Worm (Caenorhabditis elegans) whole organism, L4 larva: ENCODE data around the gene Y46G5A.15.
A peak's percentile ranks its signal among the peaks of the same experiment; 100 is the strongest.
"Not testable (repeated sequence)": the region's sequence is repeated elsewhere in the genome, so short reads cannot be mapped to it uniquely, and the experiment has no call there.

Source experiments
- T26A8.4 ChIP-seq: fragments of 200-800 bp; sonication (Bioruptor generic); IDR thresholded peaks from 2 replicates; pipeline ENCODE4 v1.3.6; 2022; ENCODE audit warnings: missing genetic modification characterization, missing compliant biosample characterization
- Y105C5A.15 ChIP-seq: fragments of 200-800 bp; sonication (Bioruptor generic); IDR thresholded peaks from 2 replicates; pipeline ENCODE4 v1.3.6; 2022; ENCODE audit warnings: missing genetic modification characterization, missing compliant biosample characterization
- Y48G9A.11 ChIP-seq: fragments of 200-800 bp; sonication (Bioruptor generic); IDR thresholded peaks from 2 replicates; pipeline ENCODE4 v1.3.6; 2022; ENCODE audit warnings: missing genetic modification reagents, missing genetic modification characterization, missing compliant biosample characterization
- Y5F2A.4 ChIP-seq: fragments of 200-800 bp; sonication (Bioruptor generic); optimal IDR thresholded peaks from 2 replicates; lab custom pipeline; 2018; ENCODE audit warnings: mild to moderate bottlenecking, missing genetic modification characterization, missing compliant biosample characterization
- aha-1 ChIP-seq: fragments of 150-350 bp; peaks from one replicate; lab custom pipeline; 2014; ENCODE audit warnings: missing biosample characterization, missing genetic modification characterization
- ama-1 ChIP-seq: fragments of 150-350 bp; optimal IDR thresholded peaks from 2 replicates; lab custom pipeline; 2014; ENCODE audit warnings: inconsistent platforms, mixed read lengths
- ceh-20 ChIP-seq: fragments of 200-800 bp; sonication (Bioruptor generic); IDR thresholded peaks from 2 replicates; pipeline ENCODE4 v1.3.6; 2022; ENCODE audit warnings: missing genetic modification reagents, missing genetic modification characterization, missing compliant biosample characterization
- ceh-44 ChIP-seq: fragments of 200-800 bp; sonication (Bioruptor generic); IDR thresholded peaks from 2 replicates; pipeline ENCODE4 v1.3.6; 2022; ENCODE audit warnings: missing genetic modification reagents, missing genetic modification characterization, missing compliant biosample characterization
- ceh-62 ChIP-seq: sonication (generic microtip); optimal IDR thresholded peaks from 2 replicates; lab custom pipeline; 2017; ENCODE audit warnings: missing biosample characterization, missing genetic modification characterization
- dmd-8 ChIP-seq: fragments of 200-800 bp; sonication (Bioruptor generic); IDR thresholded peaks from 2 replicates; pipeline ENCODE4 v1.3.6; 2022; ENCODE audit warnings: missing genetic modification characterization, missing compliant biosample characterization
- duxl-1 ChIP-seq: sonication (generic microtip); optimal IDR thresholded peaks from 2 replicates; lab custom pipeline; 2016; ENCODE audit warnings: mild to moderate bottlenecking, missing genetic modification characterization, moderate library complexity, missing compliant biosample characterization; ENCODE audit not compliant: poor library complexity
- gei-8 ChIP-seq: fragments of 200-800 bp; sonication (Bioruptor generic); optimal IDR thresholded peaks from 2 replicates; lab custom pipeline; 2018; ENCODE audit warnings: mild to moderate bottlenecking, missing genetic modification characterization, missing compliant biosample characterization
- hmg-1.1 ChIP-seq: fragments of 200-800 bp; sonication (Bioruptor generic); IDR thresholded peaks from 2 replicates; pipeline ENCODE4 v1.3.6; 2022; ENCODE audit warnings: missing genetic modification reagents, missing genetic modification characterization, missing compliant biosample characterization
- lim-7 ChIP-seq: fragments of 200-800 bp; sonication (Bioruptor generic); IDR thresholded peaks from 2 replicates; pipeline ENCODE4 v1.3.6; 2022; ENCODE audit warnings: missing genetic modification characterization, missing compliant biosample characterization
- lin-15B ChIP-seq: fragments of 150-350 bp; sonication (generic microtip); optimal IDR thresholded peaks from 3 replicates; lab custom pipeline; 2014; ENCODE audit warnings: missing biosample characterization, missing genetic modification characterization
- lin-29 ChIP-seq: fragments of 200-800 bp; sonication (Bioruptor generic); IDR thresholded peaks from 2 replicates; pipeline ENCODE4 v1.3.6; 2022; ENCODE audit warnings: missing genetic modification reagents, missing genetic modification characterization, missing compliant biosample characterization
- lin-38 ChIP-seq: fragments of 200-800 bp; sonication (Bioruptor generic); IDR thresholded peaks from 2 replicates; pipeline ENCODE4 v1.3.6; 2022; ENCODE audit warnings: missing genetic modification reagents, missing genetic modification characterization, missing compliant biosample characterization
- lin-39 ChIP-seq: fragments of 150-350 bp; optimal IDR thresholded peaks from 2 replicates; lab custom pipeline; 2014; ENCODE audit warnings: missing biosample characterization, missing genetic modification reagents, missing genetic modification characterization
- lsy-2 ChIP-seq, 2 experiments: fragments of 150-350 bp in 1 of 2; sonication (generic microtip) in 1 of 2; optimal IDR thresholded peaks; 2 replicates each; lab custom pipeline; 2014 to 2017; ENCODE audit warnings: missing biosample characterization in 2 of 2, missing genetic modification characterization in 2 of 2
- madf-5 ChIP-seq, 2 experiments: fragments of 200-800 bp; sonication (Bioruptor generic); IDR thresholded peaks; 2 replicates each; pipeline ENCODE4 v1.3.6; 2022; ENCODE audit warnings: missing compliant biosample characterization in 2 of 2, missing genetic modification characterization in 2 of 2
- mdl-1 ChIP-seq, 2 experiments: fragments of 150-350 bp in 1 of 2; sonication (generic microtip) in 1 of 2; optimal IDR thresholded peaks; 2 replicates each; lab custom pipeline; 2014 to 2017; ENCODE audit warnings: missing biosample characterization in 2 of 2, missing genetic modification characterization in 2 of 2
- mes-2 ChIP-seq: sonication (generic microtip); optimal IDR thresholded peaks from 2 replicates; lab custom pipeline; 2016; ENCODE audit warnings: missing genotype, mild to moderate bottlenecking, missing genetic modification characterization, missing compliant biosample characterization; ENCODE audit not compliant: poor library complexity, severe bottlenecking
- mxl-3 ChIP-seq: fragments of 200-800 bp; sonication (Bioruptor generic); optimal IDR thresholded peaks from 2 replicates; lab custom pipeline; 2018; ENCODE audit warnings: mild to moderate bottlenecking, missing genetic modification characterization, missing compliant biosample characterization
- nhr-25 ChIP-seq: sonication (generic microtip); optimal IDR thresholded peaks from 2 replicates; lab custom pipeline; 2017; ENCODE audit warnings: missing genetic modification characterization, mild to moderate bottlenecking, missing compliant biosample characterization, antibody characterized with exemption, moderate library complexity, borderline replicate concordance; ENCODE audit not compliant: insufficient read depth
- nhr-28 ChIP-seq: fragments of 150-350 bp; optimal IDR thresholded peaks from 2 replicates; lab custom pipeline; 2014; ENCODE audit warnings: missing biosample characterization, missing genetic modification characterization
- php-3 ChIP-seq: fragments of 200-800 bp; sonication (Bioruptor generic); IDR thresholded peaks from 2 replicates; pipeline ENCODE4 v1.3.6; 2022; ENCODE audit warnings: missing genetic modification reagents, missing genetic modification characterization, missing compliant biosample characterization
- pqm-1 ChIP-seq: sonication (generic microtip); optimal IDR thresholded peaks from 2 replicates; lab custom pipeline; 2017; ENCODE audit warnings: missing biosample characterization, missing genetic modification characterization
- sdz-12 ChIP-seq: fragments of 200-800 bp; sonication (Bioruptor generic); optimal IDR thresholded peaks from 2 replicates; lab custom pipeline; 2018; ENCODE audit warnings: mild to moderate bottlenecking, missing genetic modification characterization, missing compliant biosample characterization
- set-16 ChIP-seq: fragments of 200-800 bp; sonication (Bioruptor generic); IDR thresholded peaks from 2 replicates; pipeline ENCODE4 v1.3.6; 2022; ENCODE audit warnings: missing genetic modification reagents, missing genetic modification characterization, missing compliant biosample characterization
- snpc-4 ChIP-seq: fragments of 150-350 bp; optimal IDR thresholded peaks from 2 replicates; lab custom pipeline; 2014; ENCODE audit warnings: missing biosample characterization, missing genetic modification characterization
- unc-62 ChIP-seq, 3 experiments: fragments of 150-350 bp in 1 of 3; sonication (generic microtip); optimal IDR thresholded peaks in 2 of 3; peaks in 1 of 3; 1 replicate in 1 of 3; 2 replicates in 2 of 3; lab custom pipeline; 2014 to 2017; ENCODE audit warnings: missing biosample characterization in 3 of 3, missing genetic modification characterization in 3 of 3, missing genetic modification reagents in 3 of 3, missing genotype in 1 of 3
- ztf-11 ChIP-seq: fragments of 150-350 bp; optimal IDR thresholded peaks from 2 replicates; lab custom pipeline; 2014; ENCODE audit warnings: missing biosample characterization, missing genetic modification characterization

Gene Y46G5A.15

ce11 chrII:12764476-12764875, 20.7 kb downstream of the Y46G5A.15 start:
- TF ChIP-seq ceh-20, result no peak
- TF ChIP-seq unc-62 (GFP tag; optimal IDR thresholded peaks at IDR 0.05 in 1 of 2; lab: Kevin White, UChicago), result peak in 1 of 2 experiments; percentile 77
- no peak for TF ChIP-seq unc-62 (tag; optimal IDR thresholded peaks at IDR 0.05; lab: Kevin White, UChicago)
- TF ChIP-seq, all 104 proteins: peak for 1

- TF ChIP-seq gei-8 (no peak), ama-1 (lab: Kevin White, UChicago) (no peak), sdz-12 (GFP tag; lab: Kevin White, UChicago) (no peak), Y5F2A.4 (GFP tag; lab: Kevin White, UChicago) (no peak), Y48G9A.11 (GFP tag; lab: Robert Waterston, UW) (no peak), ceh-62 (tag; lab: Kevin White, UChicago) (no peak), nhr-28 (no peak), ceh-44 (GFP tag; lab: Robert Waterston, UW) (no peak), hmg-1.1 (GFP tag; lab: Robert Waterston, UW) (no peak), aha-1 (tag; lab: Kevin White, UChicago) (no peak), ztf-11 (tag; lab: Kevin White, UChicago) (no peak), snpc-4 (tag; lab: Kevin White, UChicago) (no peak), php-3 (no peak), duxl-1 (tag; lab: Kevin White, UChicago) (no peak), T26A8.4 (GFP tag; lab: Robert Waterston, UW) (no peak), lsy-2 (tag; optimal IDR thresholded peaks at IDR 0.05; lab: Kevin White, UChicago) (no peak)
Observed at ce11 chrII:12760497-12760896, 24.7 kb downstream of the Y46G5A.15 start, which contains the start of gene cnp-2. Gene cnp-2, plus strand, starts transcription at chrII:12760797.

- TF ChIP-seq lin-38 (GFP tag; lab: Robert Waterston, UW) (no peak), mes-2 (tag; lab: Kevin White, UChicago) (no peak), nhr-25 (tag; lab: Kevin White, UChicago) (no peak), pqm-1 (no peak), lin-15B (tag; lab: Kevin White, UChicago) (no peak), lin-29 (GFP tag; lab: Robert Waterston, UW) (no peak), lin-39 (no peak)
Observed at ce11 chrII:12756180-12756579, 29.0 kb downstream of the Y46G5A.15 start, which contains the start of the genes Y46G5A.7 and Y46G5A.8. Gene Y46G5A.7, minus strand, starts transcription at chrII:12756332. Gene Y46G5A.8, plus strand, starts transcription at chrII:12756338.

- TF ChIP-seq Y105C5A.15; mdl-1 (tag; optimal IDR thresholded peaks at IDR 0.05; lab: Kevin White, UChicago); mxl-3 (GFP tag; lab: Kevin White, UChicago): not testable (repeated sequence)
Observed at ce11 chrII:12753725-12754124, 31.5 kb downstream of the Y46G5A.15 start, which contains the start of gene Y46G5A.39. Gene Y46G5A.39, minus strand, starts transcription at chrII:12753825.

- TF ChIP-seq madf-5 (GFP tag; IDR thresholded peaks at IDR 0.05; lab: Robert Waterston, UW), result peak in 1 of 2 experiments; percentile 69; a peak in 1 of 4 replicates
- TF ChIP-seq set-16 (GFP tag; lab: Robert Waterston, UW), result peak; percentile 84
- TF ChIP-seq Y105C5A.15, result 0 out of 2 replicates have a peak, but pooled peaks have one; percentile 33
- peak; percentile 71 for TF ChIP-seq dmd-8 (GFP tag; lab: Robert Waterston, UW)
- TF ChIP-seq lim-7 (GFP tag; lab: Robert Waterston, UW), result peak; percentile 84
Observed at ce11 chrII:12749720-12750119, 35.5 kb downstream of the Y46G5A.15 start.
